Worm (Caenorhabditis elegans) whole organism, L1 larva: ENCODE measurements around the gene mes-1.

ENCODE experiments used
- egl-27 ChIP-seq, 2 experiments: fragments of 150-350 bp in 1 of 2; sonication (generic microtip); optimal IDR thresholded peaks; 3 replicates each; lab custom pipeline; 2017 to 2018; ENCODE audit warnings: missing biosample characterization in 2 of 2, missing genetic modification characterization in 2 of 2, missing genetic modification reagents in 2 of 2
- fos-1 ChIP-seq: fragments of 150-350 bp; optimal IDR thresholded peaks from 2 replicates; lab custom pipeline; 2014; ENCODE audit warnings: missing biosample characterization, missing genetic modification characterization
- hpl-2 ChIP-seq: fragments of 150-350 bp; optimal IDR thresholded peaks from 2 replicates; lab custom pipeline; 2014; ENCODE audit warnings: missing biosample characterization, missing genetic modification reagents, missing genetic modification characterization
- lin-15B ChIP-seq: fragments of 150-350 bp; sonication (generic microtip); optimal IDR thresholded peaks from 3 replicates; lab custom pipeline; 2014; ENCODE audit warnings: missing biosample characterization, missing genetic modification characterization
- nhr-77 ChIP-seq: fragments of 150-350 bp; optimal IDR thresholded peaks from 2 replicates; lab custom pipeline; 2014; ENCODE audit warnings: missing biosample characterization, missing genetic modification characterization
- nhr-84 ChIP-seq: sonication (generic microtip); optimal IDR thresholded peaks from 2 replicates; lab custom pipeline; 2017; ENCODE audit warnings: missing biosample characterization, missing genetic modification characterization
- pag-3 ChIP-seq: sonication (generic microtip); optimal IDR thresholded peaks from 2 replicates; lab custom pipeline; 2017; ENCODE audit warnings: missing genetic modification characterization, mild to moderate bottlenecking, missing compliant biosample characterization, antibody characterized with exemption, borderline replicate concordance; ENCODE audit not compliant: insufficient read depth
- skn-1 ChIP-seq: fragments of 150-350 bp; optimal IDR thresholded peaks from 2 replicates; lab custom pipeline; 2014; ENCODE audit warnings: missing biosample characterization, missing genetic modification characterization
- tlp-1 ChIP-seq: fragments of 150-350 bp; optimal IDR thresholded peaks from 2 replicates; lab custom pipeline; 2014; ENCODE audit warnings: missing biosample characterization, missing genetic modification characterization

ce11 chrX:11865083-11865482 lies 7.8 kb downstream of the mes-1 start, which contains the start of gene F54F7.6:
- TF ChIP-seq lin-15B (no peak), skn-1 (tag; lab: Kevin White, UChicago) (no peak), tlp-1 (tag; lab: Kevin White, UChicago) (no peak), fos-1 (tag; lab: Kevin White, UChicago) (no peak), pag-3 (tag; lab: Kevin White, UChicago) (no peak), nhr-84 (tag; lab: Kevin White, UChicago) (no peak), nhr-77 (tag; lab: Kevin White, UChicago) (no peak), egl-27 (tag; optimal IDR thresholded peaks at IDR 0.05; lab: Kevin White, UChicago) (no peak), hpl-2 (GFP tag; lab: Kevin White, UChicago) (no peak)
